Worm (Caenorhabditis elegans): Measurements from ENCODE around the gene pqn-80.

The pqn-80 gene

DNA sequence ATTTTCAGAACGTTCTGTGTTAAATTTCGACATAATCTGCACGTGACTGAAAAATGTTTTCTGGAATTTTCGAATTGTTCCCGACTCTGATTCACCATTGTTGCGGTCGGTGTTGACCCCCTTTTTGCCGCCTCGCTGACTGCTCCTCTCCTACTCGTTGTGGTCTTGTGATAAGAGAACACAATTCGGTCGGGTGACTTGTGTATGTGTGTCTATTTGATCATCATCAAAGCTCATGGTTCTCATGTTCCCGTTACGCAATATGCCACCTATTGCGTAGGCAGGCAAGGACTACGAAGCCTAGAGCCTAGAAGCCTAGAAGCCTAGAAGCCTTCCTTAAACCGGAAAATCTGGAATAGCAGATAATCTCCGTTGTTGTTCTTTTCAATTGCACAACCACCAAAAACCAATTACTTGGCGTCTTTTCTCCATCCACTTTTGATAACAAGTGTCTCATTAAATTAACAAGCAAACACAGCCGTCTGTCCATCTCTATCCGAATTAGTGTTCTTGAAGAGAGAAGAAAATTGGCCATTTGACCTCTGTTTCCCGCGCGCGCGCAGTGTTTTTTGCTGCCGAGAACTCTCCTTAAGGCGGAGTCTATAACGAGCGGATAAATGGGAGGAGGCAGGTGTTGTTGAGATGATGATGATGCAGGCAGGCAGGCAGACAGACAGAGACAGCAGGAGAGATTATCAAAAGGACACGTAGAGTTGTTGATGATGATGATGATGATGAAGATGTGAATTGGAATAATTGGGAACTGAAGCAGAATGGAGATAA lies 11.5 kb upstream of the pqn-80 start (continued):
- no peak for TF ChIP-seq aly-2 (tag; optimal IDR thresholded peaks at IDR 0.05)
- no peak for TF ChIP-seq snpc-4 (tag; optimal IDR thresholded peaks at IDR 0.05)
- peak; percentile 82 for TF ChIP-seq egl-5 (tag; optimal IDR thresholded peaks at IDR 0.05)
- no peak for TF ChIP-seq ceh-82 (tag; optimal IDR thresholded peaks at IDR 0.05)

DNA sequence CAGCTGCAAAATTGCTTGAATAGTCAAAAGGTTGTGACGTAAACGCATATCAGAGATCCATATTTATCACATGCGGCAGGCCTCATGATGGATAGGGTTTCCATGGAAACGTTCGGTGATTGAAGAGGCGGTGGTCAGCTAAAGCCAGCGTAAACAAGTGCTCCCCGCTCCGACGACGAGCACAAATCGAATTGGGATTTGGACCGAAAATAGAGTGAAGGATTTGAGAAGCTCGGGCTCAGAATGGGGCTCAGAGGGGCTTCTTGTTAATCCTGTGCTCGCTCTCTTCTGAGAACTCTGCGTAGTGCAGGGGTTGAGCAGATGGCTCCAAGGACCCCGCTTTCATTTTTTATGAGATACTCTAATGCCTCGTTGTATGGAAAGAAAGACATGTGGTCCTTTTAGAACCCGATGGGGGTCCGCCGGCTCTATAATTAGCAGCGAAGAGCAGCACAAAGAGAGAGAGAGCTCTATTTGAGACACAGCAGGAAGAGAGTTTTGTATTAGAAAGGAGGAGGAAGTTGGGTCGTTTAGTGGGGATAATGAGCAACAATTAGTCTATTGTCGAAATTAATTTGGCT lies 10.4 kb upstream of the pqn-80 start:
- no peak for TF ChIP-seq snpc-4 (tag; optimal IDR thresholded peaks at IDR 0.05)
- TF ChIP-seq egl-5 (tag; optimal IDR thresholded peaks at IDR 0.05), result peak; percentile 25
- TF ChIP-seq nfya-1 (tag; optimal IDR thresholded peaks at IDR 0.05; ENCODE audit: insufficient read depth), result peak; percentile 35

DNA sequence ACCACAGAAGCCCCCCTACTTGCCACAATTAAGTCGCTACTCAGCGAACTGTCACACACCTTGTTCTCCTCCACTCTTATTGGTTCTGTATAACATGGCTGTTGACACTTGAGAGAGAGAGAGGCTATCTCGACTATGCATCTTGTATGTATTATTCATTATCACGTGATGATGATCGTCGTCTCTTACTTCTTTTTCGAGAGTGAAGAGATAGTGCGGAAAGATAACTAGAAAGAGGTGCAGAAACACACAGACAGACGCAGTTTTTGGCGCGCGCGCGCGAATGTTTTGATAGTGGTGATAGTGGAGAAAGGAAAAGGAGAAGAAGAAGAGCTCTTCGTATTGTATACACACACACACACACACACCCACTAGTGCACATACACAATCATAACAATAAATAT lies 9.4 kb upstream of the pqn-80 start:
- TF ChIP-seq elt-2 (tag; optimal IDR thresholded peaks at IDR 0.05) (peak; percentile 89), jun-1 (tag; optimal IDR thresholded peaks at IDR 0.05) (peak; percentile 57), ama-1 (optimal IDR thresholded peaks at IDR 0.05) (peak; percentile 76), nhr-23 (tag; optimal IDR thresholded peaks at IDR 0.05) (peak; percentile 83), unc-39 (tag; optimal IDR thresholded peaks at IDR 0.05) (no peak), skn-1 (tag; optimal IDR thresholded peaks at IDR 0.05) (peak; percentile 67), nhr-43 (tag; optimal IDR thresholded peaks at IDR 0.05; ENCODE audit: poor library complexity, severe bottlenecking) (peak; percentile 54), ceh-28 (tag; optimal IDR thresholded peaks at IDR 0.05) (peak; percentile 59), eor-1 (tag; optimal IDR thresholded peaks at IDR 0.05) (no peak), pha-4 (tag; optimal IDR thresholded peaks at IDR 0.05) (peak; percentile 97), fkh-10 (GFP tag; optimal IDR thresholded peaks at IDR 0.05) (no peak), unc-62 (GFP tag; optimal IDR thresholded peaks at IDR 0.05) (peak; percentile 17), nhr-12 (tag; optimal IDR thresholded peaks at IDR 0.05) (no peak), nfya-1 (tag; optimal IDR thresholded peaks at IDR 0.05; ENCODE audit: insufficient read depth) (peak; percentile 87), fos-1 (tag; optimal IDR thresholded peaks at IDR 0.05) (peak; percentile 14), elt-1 (tag; optimal IDR thresholded peaks at IDR 0.05) (peak; percentile 91), lsy-12 (tag; optimal IDR thresholded peaks at IDR 0.05) (peak; percentile 46), pqm-1 (tag; optimal IDR thresholded peaks at IDR 0.05) (peak; percentile 71), elt-3 (tag; optimal IDR thresholded peaks at IDR 0.05) (no peak), nhr-11 (tag; optimal IDR thresholded peaks at IDR 0.05) (no peak), lin-15B (tag; optimal IDR thresholded peaks at IDR 0.05) (peak; percentile 18), nhr-237 (tag; optimal IDR thresholded peaks at IDR 0.05) (no peak), nhr-25 (tag; optimal IDR thresholded peaks at IDR 0.05) (peak; percentile 87)

DNA sequence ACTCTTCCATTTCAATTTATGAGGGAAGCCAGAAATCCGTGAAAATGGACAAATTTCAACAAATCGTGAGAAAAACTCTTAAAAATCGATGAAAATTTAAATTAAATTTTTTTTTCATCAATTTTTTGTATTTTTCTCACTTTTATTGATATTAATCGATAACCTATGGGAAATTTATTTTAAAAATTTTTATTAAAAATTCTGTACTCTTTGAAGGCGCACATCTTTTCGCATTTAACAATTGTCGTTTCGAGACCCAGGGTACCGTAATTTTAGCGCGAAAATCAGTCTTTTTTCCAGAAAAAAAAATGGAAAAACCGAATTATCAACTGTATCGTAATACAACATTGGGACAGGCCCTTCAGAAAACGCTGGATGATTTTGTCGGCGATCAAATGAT lies 1.9 kb upstream of the pqn-80 start, which contains the start of gene gtf-2A2:
Gene gtf-2A2, plus strand, starts transcription at position 301 of the 400 bp plus-strand sequence.
- TF ChIP-seq snpc-4 (tag; optimal IDR thresholded peaks at IDR 0.05) (no peak), pha-4 (tag; optimal IDR thresholded peaks at IDR 0.05) (no peak), egl-5 (tag; optimal IDR thresholded peaks at IDR 0.05) (no peak), fkh-2 (tag; optimal IDR thresholded peaks at IDR 0.05) (no peak), mml-1 (tag; optimal IDR thresholded peaks at IDR 0.05) (no peak), elt-1 (tag; optimal IDR thresholded peaks at IDR 0.05) (no peak), ZK546.5 (tag; optimal IDR thresholded peaks at IDR 0.05) (no peak), eor-1 (tag; optimal IDR thresholded peaks at IDR 0.05) (no peak), elt-3 (tag; optimal IDR thresholded peaks at IDR 0.05) (no peak), nfya-1 (tag; optimal IDR thresholded peaks at IDR 0.05; ENCODE audit: insufficient read depth) (no peak), pqm-1 (tag; optimal IDR thresholded peaks at IDR 0.05) (no peak), sea-2 (GFP tag; optimal IDR thresholded peaks at IDR 0.05) (no peak), unc-62 (GFP tag; optimal IDR thresholded peaks at IDR 0.05) (no peak), fos-1 (tag; optimal IDR thresholded peaks at IDR 0.05) (no peak)

DNA sequence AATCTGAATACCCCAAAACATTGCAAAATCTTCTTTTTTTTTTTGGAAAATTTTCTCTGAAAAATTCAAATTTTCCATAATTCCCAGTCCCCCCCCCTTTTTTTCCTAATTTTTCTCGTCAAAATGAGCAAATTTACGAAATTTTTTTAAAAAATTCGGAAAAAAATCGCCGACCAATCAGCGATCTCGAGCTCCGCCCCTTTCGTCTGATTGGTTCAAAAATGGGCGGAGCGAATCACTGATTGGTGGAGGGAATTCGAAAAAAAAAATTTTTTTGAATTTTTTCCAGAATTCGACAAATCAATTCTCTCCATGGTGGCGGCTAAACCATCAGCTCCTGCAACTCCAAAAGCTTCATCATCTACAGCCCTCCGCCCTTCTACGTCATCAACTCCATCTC lies 12.2 kb downstream of the pqn-80 start:
- TF ChIP-seq nfya-1 (tag; optimal IDR thresholded peaks at IDR 0.05; ENCODE audit: insufficient read depth) (peak; percentile 84), lin-15B (tag; optimal IDR thresholded peaks at IDR 0.05) (no peak)
